Fruit fly (Drosophila melanogaster) whole organism, adult: ENCODE data around the gene CG10694.

Experiments
- CG11617 ChIP-seq: fragments of 200-800 bp; sonication (Bioruptor generic); optimal IDR thresholded peaks from 2 replicates; lab custom pipeline; 2017; ENCODE audit warnings: mild to moderate bottlenecking, missing biosample characterization, missing genetic modification reagents, missing genetic modification characterization
- CG14711 ChIP-seq: fragments of 200-800 bp; sonication (Bioruptor generic); optimal IDR thresholded peaks from 2 replicates; lab custom pipeline; 2018; ENCODE audit warnings: missing biosample characterization, mild to moderate bottlenecking, missing genetic modification characterization, moderate library complexity
- CG33017 ChIP-seq: fragments of 200-800 bp; sonication (Bioruptor generic); optimal IDR thresholded peaks from 2 replicates; lab custom pipeline; 2018; ENCODE audit warnings: missing biosample characterization, mild to moderate bottlenecking, missing genetic modification characterization, moderate library complexity
- CG7045 ChIP-seq: fragments of 200-800 bp; sonication (Bioruptor generic); optimal IDR thresholded peaks from 2 replicates; lab custom pipeline; 2017; ENCODE audit warnings: missing biosample characterization, mild to moderate bottlenecking, missing genetic modification characterization
- CG7101 ChIP-seq: fragments of 200-800 bp; sonication (Bioruptor generic); optimal IDR thresholded peaks from 2 replicates; lab custom pipeline; 2018; ENCODE audit warnings: missing biosample characterization, mild to moderate bottlenecking, missing genetic modification characterization, moderate library complexity
- Hr96 ChIP-seq: fragments of 200-800 bp; sonication (Bioruptor generic); optimal IDR thresholded peaks from 2 replicates; lab custom pipeline; 2016; ENCODE audit warnings: missing biosample characterization, missing genetic modification characterization
- Mnt ChIP-seq: fragments of 200-800 bp; sonication (Bioruptor generic); optimal IDR thresholded peaks from 2 replicates; lab custom pipeline; 2016; ENCODE audit warnings: missing biosample characterization, mild to moderate bottlenecking, missing genetic modification characterization
- bab1 ChIP-seq: fragments of 200-800 bp; sonication (Bioruptor generic); optimal IDR thresholded peaks from 3 replicates; lab custom pipeline; 2019; ENCODE audit warnings: missing biosample characterization, mild to moderate bottlenecking, missing genetic modification characterization, moderate library complexity
- cic ChIP-seq: fragments of 200-800 bp; sonication (Bioruptor generic); optimal IDR thresholded peaks from 2 replicates; lab custom pipeline; 2017; ENCODE audit warnings: missing biosample characterization, mild to moderate bottlenecking, missing genetic modification characterization, moderate library complexity
- pad ChIP-seq: fragments of 200-800 bp; sonication (Bioruptor generic); optimal IDR thresholded peaks from 3 replicates; lab custom pipeline; 2017; ENCODE audit warnings: missing biosample characterization, missing genetic modification characterization, mild to moderate bottlenecking, moderate library complexity, missing genetic modification reagents
- tj ChIP-seq: fragments of 200-800 bp; sonication (Bioruptor generic); optimal IDR thresholded peaks from 3 replicates; lab custom pipeline; 2017; ENCODE audit warnings: missing biosample characterization, mild to moderate bottlenecking, missing genetic modification characterization, moderate library complexity

- TF ChIP-seq bab1 (GFP tag; lab: Kevin White, UChicago), result no peak
- TF ChIP-seq CG14711 (tag; lab: Kevin White, UChicago), result no peak
- TF ChIP-seq pad (GFP tag; lab: Kevin White, UChicago), result no peak
- no peak for TF ChIP-seq tj
- TF ChIP-seq Mnt (GFP tag; lab: Kevin White, UChicago), result no peak
- TF ChIP-seq cic (GFP tag; lab: Kevin White, UChicago), result peak; percentile 89
- TF ChIP-seq Hr96 (GFP tag; lab: Kevin White, UChicago), result no peak
- no peak for TF ChIP-seq CG33017 (tag; lab: Kevin White, UChicago)
- no peak for TF ChIP-seq CG11617 (GFP tag; lab: Kevin White, UChicago)
- TF ChIP-seq CG7045, result no peak
- no peak for TF ChIP-seq CG7101 (tag; lab: Kevin White, UChicago)
These were observed 22.2 kb upstream of the CG10694 start for dm6 chr3R:24084975-24085374.
